Fruit fly (Drosophila melanogaster) whole organism, pupa: ENCODE measurements around the gene wgn.

Experiments used
- CG10348 ChIP-seq: fragments of 200-800 bp; sonication (Bioruptor generic); IDR thresholded peaks from 2 replicates; pipeline ENCODE4 v1.3.6; 2022; ENCODE audit warnings: missing biosample characterization, missing genetic modification characterization
- CG15710 ChIP-seq: fragments of 200-800 bp; sonication (Bioruptor generic); optimal IDR thresholded peaks from 2 replicates; lab custom pipeline; 2018; ENCODE audit warnings: missing biosample characterization, mild to moderate bottlenecking, missing genetic modification characterization, moderate library complexity
- CG17806 ChIP-seq: fragments of 200-800 bp; sonication (Bioruptor generic); optimal IDR thresholded peaks from 2 replicates; lab custom pipeline; 2018; ENCODE audit warnings: missing biosample characterization, mild to moderate bottlenecking, missing genetic modification characterization, moderate library complexity
- CG32121 ChIP-seq: fragments of 200-800 bp; sonication (Bioruptor generic); IDR thresholded peaks from 2 replicates; pipeline ENCODE4 v1.3.6; 2022; ENCODE audit warnings: missing biosample characterization, missing genetic modification characterization
- CG34367 ChIP-seq: fragments of 200-800 bp; sonication (Bioruptor generic); optimal IDR thresholded peaks from 2 replicates; lab custom pipeline; 2018; ENCODE audit warnings: missing biosample characterization, mild to moderate bottlenecking, missing genetic modification characterization
- CG4496 ChIP-seq: fragments of 200-800 bp; sonication (Bioruptor generic); IDR thresholded peaks from 3 replicates; pipeline ENCODE4 v1.3.6; 2022; ENCODE audit warnings: missing biosample characterization, missing genetic modification characterization
- rn ChIP-seq: fragments of 200-800 bp; sonication (Bioruptor generic); IDR thresholded peaks from 2 replicates; pipeline ENCODE4 v1.3.6; 2022; ENCODE audit warnings: missing biosample characterization, missing genetic modification characterization

- TF ChIP-seq rn (no peak), CG10348 (no peak), CG15710 (tag; lab: Kevin White, UChicago) (no peak), CG32121 (no peak), CG17806 (no peak), CG34367 (no peak), CG4496 (GFP tag; lab: Robert Waterston, UW) (no peak)
Observed at dm6 chrX:18657012-18657411, 22.3 kb upstream of the wgn start, which contains the start of gene CG6659.
